Fruit fly (Drosophila melanogaster): ENCODE data around the gene CG31102.

DNA sequence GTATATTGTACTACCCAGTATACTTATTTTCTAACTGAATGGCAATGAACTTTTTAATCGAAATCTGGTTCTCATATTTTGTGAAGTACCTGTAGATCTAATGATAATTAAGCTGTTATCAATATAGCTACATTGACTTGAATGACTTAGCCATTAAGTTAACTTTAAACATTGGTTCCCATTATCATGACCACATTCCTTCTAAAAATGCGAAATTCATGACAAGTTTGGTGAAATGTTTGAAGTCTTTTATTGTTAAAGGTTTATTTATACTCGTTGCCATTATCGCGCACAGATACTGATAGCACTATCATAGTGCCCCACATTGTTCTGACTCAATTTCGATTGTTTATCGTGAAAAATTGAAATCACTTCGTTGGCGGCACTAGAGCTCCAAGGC is 25.5 kb upstream of the CG31102 start:
- TF ChIP-seq CG8478 (optimal IDR thresholded peaks at IDR 0.05) (no peak), CTCF (optimal IDR thresholded peaks at IDR 0.05) (no peak)
